Fruit fly (Drosophila melanogaster) whole organism, prepupa: ENCODE measurements around the gene CG7692.

Experiments
- CG16779 ChIP-seq: fragments of 200-800 bp; sonication (Bioruptor generic); optimal IDR thresholded peaks from 3 replicates; lab custom pipeline; 2017; ENCODE audit warnings: missing biosample characterization, mild to moderate bottlenecking, missing genetic modification characterization
- OdsH ChIP-seq: fragments of 200-800 bp; sonication (Bioruptor generic); optimal IDR thresholded peaks from 3 replicates; lab custom pipeline; 2016; ENCODE audit warnings: missing biosample characterization, missing genetic modification characterization
- Sox102F ChIP-seq: fragments of 200-800 bp; sonication (Bioruptor generic); optimal IDR thresholded peaks from 2 replicates; lab custom pipeline; 2016; ENCODE audit warnings: missing biosample characterization, mild to moderate bottlenecking, missing genetic modification characterization
- pdm3 ChIP-seq: fragments of 200-800 bp; sonication (Bioruptor generic); optimal IDR thresholded peaks from 3 replicates; lab custom pipeline; 2016; ENCODE audit warnings: missing biosample characterization, missing genetic modification characterization

DNA sequence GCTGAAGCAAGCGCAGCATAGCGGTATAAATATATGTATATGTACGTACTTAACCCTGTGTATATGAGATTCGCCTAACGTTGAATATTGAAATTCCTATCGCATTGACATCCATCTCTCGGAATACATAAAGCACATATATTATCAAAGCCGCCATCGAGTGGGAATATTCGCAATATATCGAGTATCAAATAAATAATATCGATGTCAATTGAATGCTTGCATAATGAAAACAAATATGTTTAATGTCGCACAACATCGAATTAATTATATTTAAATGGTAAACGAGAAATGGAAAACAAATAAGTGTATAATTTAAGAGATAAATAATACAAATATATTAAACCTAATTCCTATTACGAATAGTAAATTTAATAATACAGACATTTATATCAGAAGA lies 30.9 kb upstream of the CG7692 start, which contains the start of gene ND-24L:
- no peak for TF ChIP-seq pdm3 (GFP tag; lab: Kevin White, UChicago)
- TF ChIP-seq OdsH (GFP tag; lab: Kevin White, UChicago) = no peak
- TF ChIP-seq Sox102F (GFP tag; lab: Kevin White, UChicago) = no peak
- no peak for TF ChIP-seq CG16779 (tag; lab: Kevin White, UChicago)
